Worm (Caenorhabditis elegans): Measurements from ENCODE around the gene cyn-4.

DNA sequence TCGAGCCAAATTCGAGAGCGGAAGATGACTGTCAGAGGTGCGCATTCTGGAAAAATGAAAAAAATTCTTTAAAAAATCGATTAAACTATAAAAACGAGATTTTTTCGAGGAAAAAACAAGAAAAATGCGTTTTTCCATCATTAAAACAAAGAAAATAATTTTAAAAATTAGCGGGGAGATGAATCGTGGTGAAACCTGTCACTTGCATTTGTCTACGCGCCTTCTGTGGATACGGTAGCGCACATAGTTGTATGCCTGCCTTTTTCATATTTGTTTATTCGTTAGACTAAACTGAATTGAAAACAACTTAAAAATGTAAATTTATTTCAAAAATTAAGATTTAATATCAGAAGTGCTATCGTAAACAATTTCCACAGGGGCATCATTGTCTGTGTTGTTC, 12.0 kb upstream of the cyn-4 start, which contains the start of gene egg-3:
- TF ChIP-seq aly-2 (tag; optimal IDR thresholded peaks at IDR 0.05) (no peak), nhr-77 (tag; optimal IDR thresholded peaks at IDR 0.05) (no peak), nhr-23 (tag; optimal IDR thresholded peaks at IDR 0.05) (no peak)
